Worm (Caenorhabditis elegans) whole organism, midembryonic: ENCODE measurements around the gene str-172.

ENCODE experiments used
- T22C8.4 ChIP-seq: fragments of 200-800 bp; sonication (Bioruptor generic); IDR thresholded peaks from 2 replicates; pipeline ENCODE4 v1.3.6; 2022; ENCODE audit warnings: missing genetic modification characterization, missing compliant biosample characterization
- cog-1 ChIP-seq: sonication (generic microtip); optimal IDR thresholded peaks from 2 replicates; lab custom pipeline; 2016; ENCODE audit warnings: missing genetic modification characterization, missing compliant biosample characterization
- flt-1 ChIP-seq: fragments of 200-800 bp; sonication (Bioruptor generic); IDR thresholded peaks from 2 replicates; pipeline ENCODE4 v1.3.6; 2022; ENCODE audit warnings: missing genetic modification characterization, missing compliant biosample characterization
- med-1 ChIP-seq: sonication (generic microtip); optimal IDR thresholded peaks from 2 replicates; lab custom pipeline; 2017; ENCODE audit warnings: missing genetic modification characterization, mild to moderate bottlenecking, missing compliant biosample characterization, antibody characterized with exemption, missing genetic modification reagents; ENCODE audit not compliant: insufficient read depth
- ref-1 ChIP-seq: fragments of 200-800 bp; sonication (Bioruptor generic); conservative IDR thresholded peaks from 2 replicates; pipeline ENCODE4 v1.3.6; 2022; ENCODE audit warnings: missing genetic modification reagents, missing genetic modification characterization, missing compliant biosample characterization
- tab-1 ChIP-seq: fragments of 200-800 bp; sonication (Bioruptor generic); IDR thresholded peaks from 2 replicates; pipeline ENCODE4 v1.3.6; 2022; ENCODE audit warnings: missing genetic modification characterization, missing compliant biosample characterization
- ztf-23 ChIP-seq: fragments of 200-800 bp; sonication (Bioruptor generic); IDR thresholded peaks from 2 replicates; pipeline ENCODE4 v1.3.6; 2022; ENCODE audit warnings: missing genetic modification reagents, missing genetic modification characterization, missing compliant biosample characterization

DNA sequence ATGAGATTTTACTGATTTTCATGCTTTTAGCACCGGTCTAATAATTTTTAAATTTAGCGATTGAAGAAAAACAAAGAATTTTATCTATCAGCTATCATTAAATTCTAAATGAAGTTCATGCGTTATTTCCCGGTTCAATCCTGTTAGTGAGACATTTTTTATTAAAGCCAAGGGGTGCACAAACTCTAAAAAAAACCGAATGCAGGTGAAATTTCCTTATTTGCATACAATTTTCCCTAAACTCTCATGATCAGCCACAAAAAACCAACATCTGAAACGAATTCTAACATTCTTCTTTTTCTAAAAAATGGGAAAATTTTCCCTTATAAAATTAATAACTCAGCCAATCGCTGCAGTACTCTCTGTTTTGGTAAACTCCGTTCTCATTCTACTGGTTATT is 45.6 kb upstream of the str-172 start, which contains the start of gene str-156:
- TF ChIP-seq T22C8.4 (GFP tag; lab: Robert Waterston, UW) = no peak
- no peak for TF ChIP-seq ref-1 (GFP tag; lab: Robert Waterston, UW)
- no peak for TF ChIP-seq med-1 (GFP tag; lab: Kevin White, UChicago)
- TF ChIP-seq ztf-23 = no peak
- no peak for TF ChIP-seq cog-1 (tag; lab: Kevin White, UChicago)
- TF ChIP-seq tab-1 (GFP tag; lab: Robert Waterston, UW) = no peak
- TF ChIP-seq flt-1 (GFP tag; lab: Robert Waterston, UW) = no peak
